Fruit fly (Drosophila melanogaster) whole organism, embryonic: Measurements from ENCODE around the gene CG15394.

Experiments used
- Aef1 ChIP-seq: fragments of 200-800 bp; sonication (Bioruptor generic); IDR thresholded peaks from 3 replicates; pipeline ENCODE4 v1.3.6; 2022; ENCODE audit warnings: missing biosample characterization, missing genetic modification characterization
- Atf6 ChIP-seq: fragments of 200-800 bp; sonication (Bioruptor generic); IDR thresholded peaks from 2 replicates; pipeline ENCODE4 v1.3.6; 2022; ENCODE audit warnings: missing biosample characterization, missing genetic modification characterization
- CG11696 ChIP-seq: fragments of 200-800 bp; sonication (Bioruptor generic); IDR thresholded peaks from 2 replicates; pipeline ENCODE4 v1.3.6; 2022; ENCODE audit warnings: missing biosample characterization, missing genetic modification characterization
- CG12219 ChIP-seq: fragments of 200-800 bp; sonication (Bioruptor generic); optimal IDR thresholded peaks from 3 replicates; lab custom pipeline; 2018; ENCODE audit warnings: missing biosample characterization, mild to moderate bottlenecking, missing genetic modification characterization
- CG14860 ChIP-seq: fragments of 200-800 bp; sonication (Bioruptor generic); IDR thresholded peaks from 3 replicates; pipeline ENCODE4 v1.3.6; 2022; ENCODE audit warnings: missing biosample characterization, missing genetic modification characterization; ENCODE audit not compliant: partially characterized antibody
- CG15269 ChIP-seq: fragments of 200-800 bp; sonication (Bioruptor generic); optimal IDR thresholded peaks from 2 replicates; lab custom pipeline; 2018; ENCODE audit warnings: missing biosample characterization, mild to moderate bottlenecking, missing genetic modification characterization, moderate library complexity
- CG16779 ChIP-seq: fragments of 200-800 bp; sonication (Bioruptor generic); IDR thresholded peaks from 2 replicates; pipeline ENCODE4 v1.3.6; 2022; ENCODE audit warnings: missing biosample characterization, missing genetic modification characterization
- CG17385 ChIP-seq: fragments of 200-800 bp; sonication (Bioruptor generic); optimal IDR thresholded peaks from 3 replicates; lab custom pipeline; 2018; ENCODE audit warnings: missing biosample characterization, mild to moderate bottlenecking, missing genetic modification characterization
- CG17802 ChIP-seq: fragments of 200-800 bp; sonication (Bioruptor generic); optimal IDR thresholded peaks from 2 replicates; lab custom pipeline; 2018; ENCODE audit warnings: missing biosample characterization, mild to moderate bottlenecking, missing genetic modification characterization, moderate library complexity
- CG2120 ChIP-seq: fragments of 200-800 bp; sonication (Bioruptor generic); optimal IDR thresholded peaks from 3 replicates; lab custom pipeline; 2016; ENCODE audit warnings: missing biosample characterization, missing genetic modification characterization
- CG3065 ChIP-seq: fragments of 200-800 bp; sonication (Bioruptor generic); optimal IDR thresholded peaks from 2 replicates; lab custom pipeline; 2016; ENCODE audit warnings: missing biosample characterization, missing genetic modification characterization
- CG3281 ChIP-seq: fragments of 200-800 bp; sonication (Bioruptor generic); optimal IDR thresholded peaks from 3 replicates; lab custom pipeline; 2017; ENCODE audit warnings: missing biosample characterization, mild to moderate bottlenecking, missing genetic modification characterization
- CG6254 ChIP-seq: fragments of 200-800 bp; sonication (Bioruptor generic); optimal IDR thresholded peaks from 3 replicates; lab custom pipeline; 2017; ENCODE audit warnings: mild to moderate bottlenecking, missing biosample characterization, missing genetic modification reagents, missing genetic modification characterization
- CG6654 ChIP-seq: fragments of 200-800 bp; sonication (Bioruptor generic); optimal IDR thresholded peaks from 2 replicates; lab custom pipeline; 2017; ENCODE audit warnings: missing biosample characterization, mild to moderate bottlenecking, missing genetic modification characterization
- CG6813 ChIP-seq: fragments of 200-800 bp; sonication (Bioruptor generic); optimal IDR thresholded peaks from 2 replicates; lab custom pipeline; 2017; ENCODE audit warnings: missing biosample characterization, missing genetic modification characterization, mild to moderate bottlenecking, moderate library complexity, missing genetic modification reagents
- CG7928 ChIP-seq: fragments of 200-800 bp; sonication (Bioruptor generic); optimal IDR thresholded peaks from 2 replicates; lab custom pipeline; 2017; ENCODE audit warnings: missing biosample characterization, mild to moderate bottlenecking, missing genetic modification characterization
- CG8765 ChIP-seq: fragments of 200-800 bp; sonication (Bioruptor generic); IDR thresholded peaks from 2 replicates; pipeline ENCODE4 v1.3.6; 2022; ENCODE audit warnings: missing biosample characterization, missing genetic modification characterization
- Camta ChIP-seq: fragments of 200-800 bp; sonication (Bioruptor generic); optimal IDR thresholded peaks from 2 replicates; lab custom pipeline; 2016; ENCODE audit warnings: missing biosample characterization, missing genetic modification characterization
- CkIIα-i1 ChIP-seq: fragments of 200-800 bp; sonication (Bioruptor generic); IDR thresholded peaks from 2 replicates; pipeline ENCODE4 v1.3.6; 2022; ENCODE audit warnings: missing biosample characterization, missing genetic modification characterization
- E2f2 ChIP-seq: fragments of 200-800 bp; sonication (Bioruptor generic); IDR thresholded peaks from 2 replicates; pipeline ENCODE4 v1.3.6; 2022; ENCODE audit warnings: missing biosample characterization, missing genetic modification characterization
- HmgD ChIP-seq: fragments of 200-800 bp; sonication (Bioruptor generic); optimal IDR thresholded peaks from 3 replicates; lab custom pipeline; 2016; ENCODE audit warnings: missing biosample characterization, missing genetic modification characterization
- Hsf ChIP-seq: fragments of 200-800 bp; sonication (Bioruptor generic); optimal IDR thresholded peaks from 3 replicates; lab custom pipeline; 2016; ENCODE audit warnings: missing biosample characterization, missing genetic modification characterization
- Meics ChIP-seq: fragments of 200-800 bp; sonication (Bioruptor generic); optimal IDR thresholded peaks from 2 replicates; lab custom pipeline; 2017; ENCODE audit warnings: missing biosample characterization, mild to moderate bottlenecking, missing genetic modification characterization
- PHDP ChIP-seq: fragments of 200-800 bp; sonication (Bioruptor generic); optimal IDR thresholded peaks from 3 replicates; lab custom pipeline; 2018; ENCODE audit warnings: missing biosample characterization, mild to moderate bottlenecking, missing genetic modification characterization, moderate library complexity
- Rx ChIP-seq: fragments of 200-800 bp; sonication (Bioruptor generic); IDR thresholded peaks from 2 replicates; pipeline ENCODE4 v1.3.6; 2022; ENCODE audit warnings: missing biosample characterization, missing genetic modification characterization
- Sox100B ChIP-seq: fragments of 200-800 bp; sonication (Bioruptor generic); optimal IDR thresholded peaks from 3 replicates; lab custom pipeline; 2018; ENCODE audit warnings: missing biosample characterization, mild to moderate bottlenecking, missing genetic modification characterization
- Xbp1 ChIP-seq: fragments of 200-800 bp; sonication (Bioruptor generic); optimal IDR thresholded peaks from 3 replicates; lab custom pipeline; 2016; ENCODE audit warnings: missing biosample characterization, mild to moderate bottlenecking, missing genetic modification characterization
- al ChIP-seq: fragments of 200-800 bp; sonication (Bioruptor generic); IDR thresholded peaks from 2 replicates; pipeline ENCODE4 v1.3.6; 2022; ENCODE audit warnings: missing biosample characterization, missing genetic modification characterization
- bbx ChIP-seq: fragments of 200-800 bp; sonication (Bioruptor generic); IDR thresholded peaks from 2 replicates; pipeline ENCODE4 v1.3.6; 2022; ENCODE audit warnings: missing biosample characterization, missing genetic modification characterization; ENCODE audit not compliant: partially characterized antibody
- btn ChIP-seq: fragments of 200-800 bp; sonication (Bioruptor generic); optimal IDR thresholded peaks from 2 replicates; lab custom pipeline; 2016; ENCODE audit warnings: missing biosample characterization, missing genetic modification characterization
- cwo ChIP-seq: fragments of 200-800 bp; sonication (Bioruptor generic); optimal IDR thresholded peaks from 3 replicates; lab custom pipeline; 2017; ENCODE audit warnings: missing biosample characterization, missing genetic modification characterization, mild to moderate bottlenecking, moderate library complexity, missing genetic modification reagents
- dmrt99B ChIP-seq: fragments of 200-800 bp; sonication (Bioruptor generic); optimal IDR thresholded peaks from 2 replicates; lab custom pipeline; 2018; ENCODE audit warnings: missing biosample characterization, mild to moderate bottlenecking, missing genetic modification characterization, moderate library complexity
- dpn ChIP-seq, 2 experiments: fragments of 200-800 bp; sonication (Bioruptor generic); optimal IDR thresholded peaks; 3 replicates each; lab custom pipeline; 2016; ENCODE audit warnings: missing biosample characterization in 2 of 2, missing genetic modification characterization in 2 of 2
- ftz-f1 ChIP-seq: fragments of 200-800 bp; sonication (Bioruptor generic); optimal IDR thresholded peaks from 2 replicates; lab custom pipeline; 2016; ENCODE audit warnings: missing biosample characterization, missing genetic modification characterization
- gcm2 ChIP-seq: fragments of 200-800 bp; sonication (Bioruptor generic); optimal IDR thresholded peaks from 2 replicates; lab custom pipeline; 2016; ENCODE audit warnings: missing biosample characterization, missing genetic modification characterization
- grau ChIP-seq: fragments of 200-800 bp; optimal IDR thresholded peaks from 3 replicates; lab custom pipeline; 2019; ENCODE audit warnings: missing biosample characterization, mild to moderate bottlenecking, missing genetic modification characterization, moderate library complexity
- hkb ChIP-seq, 2 experiments: fragments of 200-800 bp in 1 of 2; fragments of >200 bp in 1 of 2; sonication (Bioruptor generic) in 1 of 2; IDR thresholded peaks in 1 of 2; optimal IDR thresholded peaks in 1 of 2; 2 replicates each; pipeline versions ENCODE4 v1.3.6 to Lab custom; 2017 to 2022; ENCODE audit warnings: missing biosample characterization in 1 of 2, missing genetic modification characterization in 1 of 2
- lmd ChIP-seq: fragments of 200-800 bp; sonication (Bioruptor generic); IDR thresholded peaks from 2 replicates; pipeline ENCODE4 v1.3.6; 2022; ENCODE audit warnings: missing biosample characterization, missing genetic modification characterization
- lola ChIP-seq, 3 experiments: fragments of >200 bp in 2 of 3; fragments of 200-800 bp in 1 of 3; sonication (Bioruptor generic) in 1 of 3; optimal IDR thresholded peaks; 2 replicates each; lab custom pipeline; 2017 to 2019; ENCODE audit warnings: missing biosample characterization in 3 of 3, missing genetic modification characterization in 3 of 3, mild to moderate bottlenecking in 1 of 3, moderate library complexity in 1 of 3
- mirr ChIP-seq: fragments of 200-800 bp; sonication (Bioruptor generic); optimal IDR thresholded peaks from 3 replicates; lab custom pipeline; 2018; ENCODE audit warnings: missing biosample characterization, mild to moderate bottlenecking, missing genetic modification characterization
- oc ChIP-seq: fragments of 200-800 bp; sonication (Bioruptor generic); optimal IDR thresholded peaks from 2 replicates; lab custom pipeline; 2018; ENCODE audit warnings: missing biosample characterization, mild to moderate bottlenecking, missing genetic modification characterization, moderate library complexity
- ro ChIP-seq: fragments of 200-800 bp; sonication (Bioruptor generic); IDR thresholded peaks from 2 replicates; pipeline ENCODE4 v1.3.6; 2022; ENCODE audit warnings: missing biosample characterization, missing genetic modification characterization
- row ChIP-seq: fragments of 200-800 bp; sonication (Bioruptor generic); IDR thresholded peaks from 3 replicates; pipeline ENCODE4 v1.3.6; 2022; ENCODE audit warnings: missing biosample characterization, missing genetic modification characterization
- schlank ChIP-seq: fragments of 200-800 bp; sonication (Bioruptor generic); optimal IDR thresholded peaks from 2 replicates; lab custom pipeline; 2018; ENCODE audit warnings: missing biosample characterization, mild to moderate bottlenecking, missing genetic modification characterization
- slp2 ChIP-seq: fragments of 200-800 bp; sonication (Bioruptor generic); optimal IDR thresholded peaks from 2 replicates; lab custom pipeline; 2016; ENCODE audit warnings: missing biosample characterization, missing genetic modification characterization
- so ChIP-seq: fragments of 200-800 bp; sonication (Bioruptor generic); IDR thresholded peaks from 3 replicates; pipeline ENCODE4 v1.3.6; 2022; ENCODE audit warnings: missing biosample characterization, missing genetic modification characterization
- ssp ChIP-seq: fragments of 200-800 bp; sonication (Bioruptor generic); IDR thresholded peaks from 2 replicates; pipeline ENCODE4 v1.3.6; 2022; ENCODE audit warnings: missing biosample characterization, missing genetic modification characterization
- toy ChIP-seq: fragments of 200-800 bp; sonication (Bioruptor generic); IDR thresholded peaks from 2 replicates; pipeline ENCODE4 v1.3.6; 2022; ENCODE audit warnings: missing biosample characterization, missing genetic modification characterization
- zen ChIP-seq: fragments of 200-800 bp; sonication (Bioruptor generic); optimal IDR thresholded peaks from 3 replicates; lab custom pipeline; 2018; ENCODE audit warnings: missing biosample characterization, mild to moderate bottlenecking, missing genetic modification characterization, moderate library complexity
- zf30C ChIP-seq: fragments of 200-800 bp; sonication (Bioruptor generic); optimal IDR thresholded peaks from 3 replicates; lab custom pipeline; 2018; ENCODE audit warnings: missing biosample characterization, mild to moderate bottlenecking, missing genetic modification characterization
- zfh2 ChIP-seq: fragments of 200-800 bp; sonication (Bioruptor generic); optimal IDR thresholded peaks from 2 replicates; lab custom pipeline; 2016; ENCODE audit warnings: missing biosample characterization, missing genetic modification characterization

CG15394 gene

dm6 chr2L:2542491-2542890 lies 49.2 kb upstream of the CG15394 start (continued):
- no peak for TF ChIP-seq ftz-f1 (GFP tag; lab: Kevin White, UChicago)
- peak; percentile 49 for TF ChIP-seq CG2120 (GFP tag; lab: Kevin White, UChicago)
- no peak for TF ChIP-seq Hsf
- peak; percentile 44 for TF ChIP-seq dmrt99B (tag; lab: Kevin White, UChicago)
- no peak for TF ChIP-seq al (GFP tag; lab: Robert Waterston, UW)
- TF ChIP-seq CG6813 (GFP tag; lab: Kevin White, UChicago), result no peak
- TF ChIP-seq Camta (GFP tag; lab: Kevin White, UChicago), result no peak
- no peak for TF ChIP-seq bbx
- TF ChIP-seq PHDP (tag; lab: Kevin White, UChicago), result peak; percentile 18
- no peak for TF ChIP-seq slp2 (GFP tag; lab: Kevin White, UChicago)
- no peak for TF ChIP-seq schlank (tag; lab: Kevin White, UChicago)
- TF ChIP-seq CkIIα-i1 (GFP tag; lab: Robert Waterston, UW), result no peak
- no peak for TF ChIP-seq Rx (GFP tag; lab: Robert Waterston, UW)
- TF ChIP-seq gcm2 (GFP tag; lab: Kevin White, UChicago), result no peak
- no peak for TF ChIP-seq Sox100B
- peak; percentile 19 for TF ChIP-seq CG3281 (GFP tag; lab: Kevin White, UChicago)
- no peak for TF ChIP-seq zen (tag; lab: Kevin White, UChicago)
- TF ChIP-seq CG17802 (tag; lab: Kevin White, UChicago), result no peak
- peak; percentile 38 for TF ChIP-seq CG15269 (tag; lab: Kevin White, UChicago)
- TF ChIP-seq zf30C (GFP tag; lab: Kevin White, UChicago), result no peak
- TF ChIP-seq CG6254 (GFP tag; lab: Kevin White, UChicago), result no peak
- TF ChIP-seq lmd, result peak; percentile 39; the same call in 1 of the 2 replicates
- TF ChIP-seq mirr (GFP tag; lab: Kevin White, UChicago), result no peak
- no peak for TF ChIP-seq ssp (GFP tag; lab: Robert Waterston, UW)
- no peak for TF ChIP-seq toy (GFP tag; lab: Robert Waterston, UW)
- no peak for TF ChIP-seq Aef1 (GFP tag; lab: Robert Waterston, UW)
- no peak for TF ChIP-seq E2f2 (GFP tag; lab: Robert Waterston, UW)
- TF ChIP-seq cwo (GFP tag; lab: Kevin White, UChicago), result peak; percentile 23
- TF ChIP-seq btn (GFP tag; lab: Kevin White, UChicago), result no peak
- no peak for TF ChIP-seq HmgD
- TF ChIP-seq so (GFP tag; lab: Robert Waterston, UW), result no peak
- no peak for TF ChIP-seq zfh2 (GFP tag; lab: Kevin White, UChicago)
- TF ChIP-seq hkb (optimal IDR thresholded peaks at IDR 0.05; lab: Kevin White, UChicago), result no peak
- TF ChIP-seq hkb (GFP tag; IDR thresholded peaks at IDR 0.05; lab: Robert Waterston, UW), result 0 out of 2 replicates have a peak, but pooled peaks have one; percentile 24
- TF ChIP-seq CG6654 (GFP tag; lab: Kevin White, UChicago), result no peak
- no peak for TF ChIP-seq lola (GFP tag; optimal IDR thresholded peaks at IDR 0.05; lab: Kevin White, UChicago)
- no peak for TF ChIP-seq CG3065
- TF ChIP-seq Atf6 (GFP tag; lab: Robert Waterston, UW), result no peak
- TF ChIP-seq CG8765 (GFP tag; lab: Robert Waterston, UW), result no peak
- no peak for TF ChIP-seq CG11696 (GFP tag; lab: Robert Waterston, UW)
- TF ChIP-seq Meics, result peak; percentile 33
- TF ChIP-seq CG12219 (GFP tag; lab: Kevin White, UChicago), result no peak
- TF ChIP-seq CG17385 (GFP tag; lab: Kevin White, UChicago), result no peak
- TF ChIP-seq CG7928 (GFP tag; lab: Kevin White, UChicago), result no peak
- no peak for TF ChIP-seq CG14860 (GFP tag; lab: Robert Waterston, UW)
- no peak for TF ChIP-seq dpn (GFP tag; optimal IDR thresholded peaks at IDR 0.05; lab: Kevin White, UChicago)
- no peak for TF ChIP-seq oc
- peak; percentile 32 for TF ChIP-seq grau (tag; lab: Kevin White, UChicago)
- TF ChIP-seq ro (GFP tag; lab: Robert Waterston, UW), result no peak
- TF ChIP-seq Xbp1 (GFP tag; lab: Kevin White, UChicago), result no peak
- no peak for TF ChIP-seq row (GFP tag; lab: Robert Waterston, UW)
- TF ChIP-seq CG16779 (GFP tag; lab: Robert Waterston, UW), result no peak
